Worm (Caenorhabditis elegans): ENCODE data around the gene nhr-92.
"Not testable (repeated sequence)": the region's sequence is repeated elsewhere in the genome, so short reads cannot be mapped to it uniquely, and the experiment has no call there.

nhr-92 gene

DNA sequence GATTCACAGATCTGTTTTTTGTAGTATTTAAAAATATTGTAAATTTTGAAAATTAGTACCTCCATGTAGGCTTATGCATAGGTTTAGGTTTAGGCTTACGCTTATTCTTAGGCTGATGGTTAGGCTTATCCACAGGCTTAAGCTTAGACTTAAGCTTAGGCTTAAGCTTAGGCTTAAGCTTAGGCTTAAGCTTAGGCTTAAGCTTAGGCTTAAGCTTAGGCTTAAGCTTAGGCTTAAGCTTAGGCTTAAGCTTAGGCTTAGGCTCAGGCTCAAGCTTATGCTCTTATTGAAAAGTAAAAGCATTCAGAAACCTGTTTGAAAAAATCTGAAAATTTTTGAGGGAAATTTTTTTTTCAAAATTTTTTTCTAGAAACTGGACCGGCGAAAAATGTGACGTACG lies 12.7 kb downstream of the nhr-92 start:
- no peak for TF ChIP-seq unc-62 (GFP tag; optimal IDR thresholded peaks at IDR 0.05)

- no peak for TF ChIP-seq unc-62 (GFP tag; optimal IDR thresholded peaks at IDR 0.05)
These were observed 13.6 kb downstream of the nhr-92 start, which contains the start of gene Y41D4B.6 for ce11 chrIV:1633445-1633844. TSS of gene Y41D4B.6 (plus strand) at chrIV:1633745.

ce11 chrIV:1637333-1637732 lies 17.4 kb downstream of the nhr-92 start:
- TF ChIP-seq unc-62 (GFP tag; optimal IDR thresholded peaks at IDR 0.05), result no peak

DNA sequence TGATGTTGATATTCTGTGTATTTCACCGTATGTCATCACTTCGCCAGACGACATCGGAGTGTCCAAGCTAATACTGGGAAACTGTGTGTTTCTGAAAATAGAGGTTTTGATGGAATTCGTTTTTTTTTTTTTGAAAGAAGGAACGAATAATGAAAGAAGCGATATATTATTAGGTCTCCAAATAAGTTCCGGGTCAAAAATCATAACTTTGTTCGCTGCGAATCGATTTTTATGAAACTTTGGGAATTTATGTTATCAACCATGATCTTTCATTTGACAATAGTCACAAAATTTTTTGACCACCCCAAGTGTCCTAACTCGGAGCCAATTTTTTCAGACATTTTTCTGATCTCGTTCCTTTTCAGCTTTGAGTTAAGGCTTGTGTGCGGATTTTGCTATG lies 25.3 kb downstream of the nhr-92 start, which contains the start of gene nhr-274:
Gene nhr-274, minus strand, starts transcription at position 101 of the 400 bp plus-strand sequence.
- not testable (repeated sequence) for TF ChIP-seq unc-62 (GFP tag; optimal IDR thresholded peaks at IDR 0.05)

- no peak for TF ChIP-seq unc-62 (GFP tag; optimal IDR thresholded peaks at IDR 0.05)
These were observed 29.5 kb downstream of the nhr-92 start for ce11 chrIV:1649349-1649748.

- no peak for TF ChIP-seq unc-62 (GFP tag; optimal IDR thresholded peaks at IDR 0.05)
These were observed 29.9 kb downstream of the nhr-92 start for ce11 chrIV:1649794-1650193.

ce11 chrIV:1655312-1655711 lies 35.4 kb downstream of the nhr-92 start:
- TF ChIP-seq unc-62 (GFP tag; optimal IDR thresholded peaks at IDR 0.05), result no peak

DNA sequence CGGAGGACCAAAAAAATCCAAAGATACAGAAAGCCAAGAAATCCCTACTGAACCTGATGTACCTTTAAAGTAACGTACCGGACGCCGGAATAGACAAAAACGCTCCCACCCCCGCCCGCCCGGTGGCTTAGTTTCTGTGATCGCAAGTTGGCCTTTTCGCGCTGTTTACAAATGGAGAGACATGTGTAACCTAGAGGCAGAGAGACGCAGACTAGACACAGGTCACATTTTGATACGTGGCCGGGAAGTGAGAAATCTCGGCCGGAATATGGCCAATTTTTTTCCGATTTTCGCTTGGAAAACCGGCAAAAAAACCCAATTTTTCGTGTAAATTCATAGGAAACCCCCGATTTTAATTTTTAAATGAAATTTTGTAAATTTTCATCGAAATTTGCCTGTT lies 37.2 kb downstream of the nhr-92 start:
- no peak for TF ChIP-seq unc-62 (GFP tag; optimal IDR thresholded peaks at IDR 0.05)

ce11 chrIV:1659045-1659741 lies 39.3 kb downstream of the nhr-92 start, which contains the start of gene rps-28:
TSS of gene rps-28 (plus strand) at chrIV:1659691.
- TF ChIP-seq unc-62 (GFP tag; optimal IDR thresholded peaks at IDR 0.05), result no peak

ce11 chrIV:1659978-1660377 lies 40.1 kb downstream of the nhr-92 start, which contains the start of gene Y41D4B.4:
TSS of gene Y41D4B.4 (plus strand) at chrIV:1660110.
- no peak for TF ChIP-seq unc-62 (GFP tag; optimal IDR thresholded peaks at IDR 0.05)

ce11 chrIV:1660735-1661134 lies 40.8 kb downstream of the nhr-92 start:
- no peak for TF ChIP-seq unc-62 (GFP tag; optimal IDR thresholded peaks at IDR 0.05)

DNA sequence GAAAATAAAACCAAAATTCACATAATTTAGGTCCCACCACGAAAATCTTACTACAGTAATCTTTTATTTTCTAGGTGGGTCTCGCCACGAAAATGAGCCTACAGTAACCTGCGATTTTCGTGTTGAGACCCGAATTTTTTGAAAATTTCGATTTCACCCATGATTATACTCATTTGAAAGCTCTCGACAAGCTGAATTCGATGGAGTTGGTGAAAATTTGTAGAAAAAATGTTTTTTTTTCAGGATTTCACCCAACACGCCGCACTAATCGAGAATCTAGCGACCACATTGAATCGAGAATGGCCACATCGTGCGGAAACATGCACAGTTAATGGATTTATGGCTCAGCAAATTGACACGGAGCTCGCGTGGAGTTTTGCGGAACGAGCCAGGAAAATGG lies 43.0 kb downstream of the nhr-92 start:
- no peak for TF ChIP-seq unc-62 (GFP tag; optimal IDR thresholded peaks at IDR 0.05)

- no peak for TF ChIP-seq unc-62 (GFP tag; optimal IDR thresholded peaks at IDR 0.05)
These were observed 52.5 kb downstream of the nhr-92 start, which contains the start of gene Y41D4B.1 for ce11 chrIV:1672398-1672797. TSS of gene Y41D4B.1 (plus strand) at chrIV:1672698.

Data from whole organism, dauer.